Fruit fly (Drosophila melanogaster) whole organism, embryonic: Measurements from ENCODE around the gene eEF1alpha2.
A peak's percentile ranks its signal among the peaks of the same experiment; 100 is the strongest.

Source experiments
- ATbp ChIP-seq: fragments of 200-800 bp; sonication (Bioruptor generic); optimal IDR thresholded peaks from 2 replicates; lab custom pipeline; 2017; ENCODE audit warnings: missing biosample characterization, mild to moderate bottlenecking, missing genetic modification characterization, missing genetic modification reagents
- Adf1 ChIP-seq: fragments of 200-800 bp; sonication (Bioruptor generic); IDR thresholded peaks from 2 replicates; pipeline ENCODE4 v1.3.6; 2022; ENCODE audit warnings: missing biosample characterization, missing genetic modification characterization
- BtbVII ChIP-seq: fragments of 200-800 bp; sonication (Bioruptor generic); optimal IDR thresholded peaks from 3 replicates; lab custom pipeline; 2017; ENCODE audit warnings: missing biosample characterization, mild to moderate bottlenecking, missing genetic modification characterization
- CG1024 ChIP-seq: fragments of 200-800 bp; sonication (Bioruptor generic); IDR thresholded peaks from 2 replicates; pipeline ENCODE4 v1.3.6; 2022; ENCODE audit warnings: missing biosample characterization, missing genetic modification characterization
- CG10431 ChIP-seq: fragments of 200-800 bp; sonication (Bioruptor generic); optimal IDR thresholded peaks from 3 replicates; lab custom pipeline; 2018; ENCODE audit warnings: missing biosample characterization, mild to moderate bottlenecking, missing genetic modification characterization
- CG10565 ChIP-seq: fragments of 200-800 bp; sonication (Bioruptor generic); optimal IDR thresholded peaks from 3 replicates; lab custom pipeline; 2016; ENCODE audit warnings: missing biosample characterization, mild to moderate bottlenecking, missing genetic modification characterization
- CG10979 ChIP-seq: fragments of 200-800 bp; sonication (Bioruptor generic); optimal IDR thresholded peaks from 2 replicates; lab custom pipeline; 2018; ENCODE audit warnings: missing biosample characterization, mild to moderate bottlenecking, missing genetic modification characterization, moderate library complexity
- CG11093 ChIP-seq: fragments of 200-800 bp; sonication (Bioruptor generic); IDR thresholded peaks from 3 replicates; pipeline ENCODE4 v1.3.6; 2022; ENCODE audit warnings: missing biosample characterization, missing genetic modification characterization
- CG11247 ChIP-seq: fragments of 200-800 bp; sonication (Bioruptor generic); IDR thresholded peaks from 2 replicates; pipeline ENCODE4 v1.3.6; 2022; ENCODE audit warnings: missing biosample characterization, missing genetic modification characterization
- CG11398 ChIP-seq: fragments of 200-800 bp; sonication (Bioruptor generic); optimal IDR thresholded peaks from 2 replicates; lab custom pipeline; 2016; ENCODE audit warnings: missing biosample characterization, missing genetic modification characterization
- CG12219 ChIP-seq: fragments of 200-800 bp; sonication (Bioruptor generic); optimal IDR thresholded peaks from 3 replicates; lab custom pipeline; 2018; ENCODE audit warnings: missing biosample characterization, mild to moderate bottlenecking, missing genetic modification characterization
- CG12391 ChIP-seq: fragments of 200-800 bp; sonication (Bioruptor generic); optimal IDR thresholded peaks from 3 replicates; lab custom pipeline; 2018; ENCODE audit warnings: missing biosample characterization, mild to moderate bottlenecking, missing genetic modification characterization, moderate library complexity
- CG14014 ChIP-seq: fragments of 200-800 bp; sonication (Bioruptor generic); IDR thresholded peaks from 2 replicates; pipeline ENCODE4 v1.3.6; 2022; ENCODE audit warnings: missing biosample characterization, missing genetic modification characterization
- CG14050 ChIP-seq: fragments of 200-800 bp; sonication (Bioruptor generic); IDR thresholded peaks from 3 replicates; pipeline ENCODE4 v1.3.6; 2022; ENCODE audit warnings: missing biosample characterization, missing genetic modification characterization
- CG15073 ChIP-seq: fragments of 200-800 bp; sonication (Bioruptor generic); optimal IDR thresholded peaks from 2 replicates; lab custom pipeline; 2016; ENCODE audit warnings: missing biosample characterization, missing genetic modification characterization
- CG1647 ChIP-seq: fragments of 200-800 bp; sonication (Bioruptor generic); optimal IDR thresholded peaks from 3 replicates; lab custom pipeline; 2016; ENCODE audit warnings: missing biosample characterization, missing genetic modification characterization
- CG1792 ChIP-seq: fragments of 200-800 bp; sonication (Bioruptor generic); optimal IDR thresholded peaks from 2 replicates; lab custom pipeline; 2016; ENCODE audit warnings: missing biosample characterization, missing genetic modification characterization
- CG30020 ChIP-seq: fragments of 200-800 bp; optimal IDR thresholded peaks from 2 replicates; lab custom pipeline; 2019; ENCODE audit warnings: missing biosample characterization, mild to moderate bottlenecking, missing genetic modification characterization, moderate library complexity
- CG32767 ChIP-seq: fragments of 200-800 bp; sonication (Bioruptor generic); IDR thresholded peaks from 2 replicates; pipeline ENCODE4 v1.3.6; 2022; ENCODE audit warnings: missing biosample characterization, missing genetic modification characterization
- CG3726 ChIP-seq: fragments of 200-800 bp; sonication (Bioruptor generic); IDR thresholded peaks from 3 replicates; pipeline ENCODE4, ENCODE4 v1.3.6; 2022; ENCODE audit warnings: missing biosample characterization, missing genetic modification characterization
- CG5180 ChIP-seq: fragments of 200-800 bp; sonication (Bioruptor generic); optimal IDR thresholded peaks from 3 replicates; lab custom pipeline; 2017; ENCODE audit warnings: missing biosample characterization, missing genetic modification characterization, mild to moderate bottlenecking, moderate library complexity, missing genetic modification reagents
- CG6791 ChIP-seq: fragments of 200-800 bp; sonication (Bioruptor generic); IDR thresholded peaks from 3 replicates; pipeline ENCODE4 v1.3.6; 2022; ENCODE audit warnings: missing biosample characterization, missing genetic modification characterization; ENCODE audit not compliant: partially characterized antibody
- CG7271 ChIP-seq: fragments of 200-800 bp; sonication (Bioruptor generic); optimal IDR thresholded peaks from 2 replicates; lab custom pipeline; 2018; ENCODE audit warnings: missing biosample characterization, mild to moderate bottlenecking, missing genetic modification characterization, moderate library complexity
- CG7357 ChIP-seq: fragments of 200-800 bp; sonication (Bioruptor generic); IDR thresholded peaks from 3 replicates; pipeline ENCODE4 v1.3.6; 2022; ENCODE audit warnings: missing biosample characterization, missing genetic modification characterization
- CG8089 ChIP-seq: fragments of 200-800 bp; sonication (Bioruptor generic); optimal IDR thresholded peaks from 3 replicates; lab custom pipeline; 2016; ENCODE audit warnings: missing biosample characterization, missing genetic modification characterization
- CG8388 ChIP-seq: fragments of 200-800 bp; sonication (Bioruptor generic); optimal IDR thresholded peaks from 2 replicates; lab custom pipeline; 2019; ENCODE audit warnings: missing biosample characterization, mild to moderate bottlenecking, missing genetic modification characterization, moderate library complexity
- CG9932 ChIP-seq: fragments of 200-800 bp; sonication (Bioruptor generic); IDR thresholded peaks from 2 replicates; pipeline ENCODE4 v1.3.6; 2022; ENCODE audit warnings: missing biosample characterization, missing genetic modification characterization
- Fer3 ChIP-seq: fragments of 200-800 bp; sonication (Bioruptor generic); optimal IDR thresholded peaks from 2 replicates; lab custom pipeline; 2018; ENCODE audit warnings: missing biosample characterization, mild to moderate bottlenecking, missing genetic modification characterization, moderate library complexity
- Gug ChIP-seq: fragments of 200-800 bp; sonication (Bioruptor generic); IDR thresholded peaks from 4 replicates; pipeline ENCODE4 v1.3.6; 2022; ENCODE audit warnings: missing biosample characterization, missing genetic modification characterization
- Jarid2 ChIP-seq: fragments of 200-800 bp; sonication (Bioruptor generic); optimal IDR thresholded peaks from 3 replicates; lab custom pipeline; 2017; ENCODE audit warnings: mild to moderate bottlenecking, missing biosample characterization, missing genetic modification reagents, missing genetic modification characterization
- Neu2 ChIP-seq: fragments of 200-800 bp; sonication (Bioruptor generic); optimal IDR thresholded peaks from 3 replicates; lab custom pipeline; 2016; ENCODE audit warnings: missing biosample characterization, missing genetic modification characterization, borderline replicate concordance
- Pdp1 ChIP-seq, 2 experiments: fragments of 200-800 bp; sonication (Bioruptor generic); optimal IDR thresholded peaks; 3 replicates each; lab custom pipeline; 2016; ENCODE audit warnings: missing biosample characterization in 2 of 2, missing genetic modification characterization in 2 of 2, mild to moderate bottlenecking in 1 of 2, moderate library complexity in 1 of 2
- Side ChIP-seq: fragments of 200-800 bp; sonication (Bioruptor generic); optimal IDR thresholded peaks from 2 replicates; lab custom pipeline; 2016; ENCODE audit warnings: missing biosample characterization, missing genetic modification characterization
- Six4 ChIP-seq: fragments of 200-800 bp; sonication (Bioruptor generic); optimal IDR thresholded peaks from 2 replicates; lab custom pipeline; 2016; ENCODE audit warnings: missing biosample characterization, missing genetic modification characterization
- amos ChIP-seq: fragments of 200-800 bp; sonication (Bioruptor generic); IDR thresholded peaks from 2 replicates; pipeline ENCODE4 v1.3.6; 2022; ENCODE audit warnings: missing biosample characterization, missing genetic modification characterization; ENCODE audit not compliant: partially characterized antibody
- ap ChIP-seq: fragments of 200-800 bp; sonication (Bioruptor generic); IDR thresholded peaks from 2 replicates; pipeline ENCODE4 v1.3.6; 2022; ENCODE audit warnings: missing biosample characterization, missing genetic modification characterization
- cato ChIP-seq: fragments of 200-800 bp; sonication (Bioruptor generic); optimal IDR thresholded peaks from 2 replicates; lab custom pipeline; 2016; ENCODE audit warnings: missing biosample characterization, missing genetic modification characterization, borderline replicate concordance
- chm ChIP-seq: fragments of 200-800 bp; sonication (Bioruptor generic); IDR thresholded peaks from 2 replicates; pipeline ENCODE4 v1.3.6; 2022; ENCODE audit warnings: missing biosample characterization, missing genetic modification characterization
- fd64A ChIP-seq: fragments of 200-800 bp; sonication (Bioruptor generic); optimal IDR thresholded peaks from 3 replicates; lab custom pipeline; 2018; ENCODE audit warnings: missing biosample characterization, mild to moderate bottlenecking, missing genetic modification characterization
- ftz-f1 ChIP-seq: fragments of 200-800 bp; sonication (Bioruptor generic); optimal IDR thresholded peaks from 2 replicates; lab custom pipeline; 2016; ENCODE audit warnings: missing biosample characterization, missing genetic modification characterization
- gsb-n ChIP-seq: fragments of 200-800 bp; sonication (Bioruptor generic); optimal IDR thresholded peaks from 3 replicates; lab custom pipeline; 2018; ENCODE audit warnings: missing biosample characterization, mild to moderate bottlenecking, missing genetic modification characterization
- kni ChIP-seq: fragments of 200-800 bp; sonication (Bioruptor generic); optimal IDR thresholded peaks from 3 replicates; lab custom pipeline; 2017; ENCODE audit warnings: mild to moderate bottlenecking, missing biosample characterization, missing genetic modification reagents, missing genetic modification characterization
- knrl ChIP-seq: fragments of 200-800 bp; sonication (Bioruptor generic); IDR thresholded peaks from 3 replicates; pipeline ENCODE4 v1.3.6; 2022; ENCODE audit warnings: missing biosample characterization, missing genetic modification characterization; ENCODE audit not compliant: partially characterized antibody
- nerfin-2 ChIP-seq: fragments of 200-800 bp; sonication (Bioruptor generic); IDR thresholded peaks from 2 replicates; pipeline ENCODE4 v1.3.6; 2022; ENCODE audit warnings: missing biosample characterization, missing genetic modification characterization; ENCODE audit not compliant: partially characterized antibody
- pzg ChIP-seq: fragments of 200-800 bp; sonication (Bioruptor generic); optimal IDR thresholded peaks from 3 replicates; lab custom pipeline; 2018; ENCODE audit warnings: missing biosample characterization, mild to moderate bottlenecking, missing genetic modification characterization, moderate library complexity
- sima ChIP-seq: fragments of 200-800 bp; sonication (Bioruptor generic); optimal IDR thresholded peaks from 2 replicates; lab custom pipeline; 2016; ENCODE audit warnings: missing biosample characterization, missing genetic modification characterization
- stwl ChIP-seq: fragments of 200-800 bp; sonication (Bioruptor generic); optimal IDR thresholded peaks from 3 replicates; lab custom pipeline; 2018; ENCODE audit warnings: missing biosample characterization, mild to moderate bottlenecking, missing genetic modification characterization, moderate library complexity
- tio ChIP-seq: fragments of 200-800 bp; sonication (Bioruptor generic); optimal IDR thresholded peaks from 2 replicates; lab custom pipeline; 2017; ENCODE audit warnings: missing biosample characterization, missing genetic modification characterization, inconsistent platforms
- wdn ChIP-seq: fragments of 200-800 bp; sonication (Bioruptor generic); IDR thresholded peaks from 2 replicates; pipeline ENCODE4 v1.3.6; 2022; ENCODE audit warnings: missing biosample characterization, missing genetic modification characterization

eEF1alpha2 gene

DNA sequence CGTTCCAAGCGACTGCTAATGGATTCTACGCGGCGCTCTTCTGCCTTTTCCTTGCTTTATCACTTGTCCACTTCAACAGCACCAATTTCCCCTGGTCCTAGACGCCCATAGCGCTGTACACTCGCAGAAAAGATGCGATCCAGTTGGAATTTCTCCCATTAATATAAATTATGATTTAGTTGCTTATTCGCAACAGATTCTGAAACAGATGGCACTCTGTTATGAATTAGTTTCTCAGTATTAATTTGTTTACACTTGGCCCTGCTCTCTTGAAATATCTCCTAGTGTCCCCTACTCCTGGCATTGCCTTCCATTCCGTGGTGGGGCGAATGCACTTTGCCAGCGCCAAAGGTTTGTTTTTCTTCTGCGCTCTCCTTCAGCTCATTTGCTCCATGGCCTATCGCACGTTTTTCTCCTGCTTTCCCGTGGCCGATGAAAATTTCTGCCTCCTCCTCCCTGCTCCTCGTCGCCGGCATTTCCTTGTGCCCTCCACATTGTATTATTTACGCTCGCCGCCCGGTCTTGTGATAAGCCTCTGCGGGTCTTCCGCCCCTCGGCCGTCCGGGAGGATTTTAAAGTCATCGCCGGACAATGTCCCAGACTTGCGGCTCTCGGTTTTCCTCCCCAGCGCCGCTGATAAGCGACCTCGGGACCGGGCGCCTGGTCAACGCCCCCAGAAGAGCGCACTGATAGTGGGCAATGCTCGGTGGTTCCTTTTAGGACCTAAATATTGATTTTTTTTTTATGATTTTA is 31.9 kb upstream of the eEF1alpha2 start (continued):
- TF ChIP-seq CG10979 (tag; lab: Kevin White, UChicago) (peak; percentile 74), Six4 (GFP tag; lab: Kevin White, UChicago) (no peak), cato (no peak), Gug (GFP tag; lab: Robert Waterston, UW) (no peak), CG3726 (no peak), Fer3 (tag; lab: Kevin White, UChicago) (no peak), CG9932 (GFP tag; lab: Robert Waterston, UW) (no peak), Side (no peak), pzg (no peak), chm (GFP tag; lab: Robert Waterston, UW) (no peak), CG7271 (no peak), BtbVII (no peak), CG14050 (GFP tag; lab: Robert Waterston, UW) (no peak), Pdp1 (GFP tag; optimal IDR thresholded peaks at IDR 0.05; lab: Kevin White, UChicago) (no peak), CG7357 (GFP tag; lab: Robert Waterston, UW) (peak; percentile 47; the same call in 2 of the 3 replicates), nerfin-2 (GFP tag; lab: Robert Waterston, UW) (no peak), CG32767 (GFP tag; lab: Robert Waterston, UW) (no peak), CG11093 (GFP tag; lab: Robert Waterston, UW) (0 out of 3 replicates have a peak, but pooled peaks have one; percentile 38), CG10565 (no peak), CG10431 (GFP tag; lab: Kevin White, UChicago) (no peak), CG15073 (GFP tag; lab: Kevin White, UChicago) (no peak), sima (no peak), ATbp (GFP tag; lab: Kevin White, UChicago) (no peak), CG8388 (no peak), wdn (no peak), Neu2 (GFP tag; lab: Kevin White, UChicago) (no peak), CG11247 (no peak), ap (GFP tag; lab: Robert Waterston, UW) (no peak), CG12219 (GFP tag; lab: Kevin White, UChicago) (no peak), CG6791 (no peak), tio (GFP tag; lab: Kevin White, UChicago) (no peak), Adf1 (no peak), CG30020 (no peak), CG11398 (GFP tag; lab: Kevin White, UChicago) (no peak), ftz-f1 (GFP tag; lab: Kevin White, UChicago) (no peak), knrl (GFP tag; lab: Robert Waterston, UW) (no peak), fd64A (no peak), amos (GFP tag; lab: Robert Waterston, UW) (no peak), gsb-n (tag; lab: Kevin White, UChicago) (no peak), CG8089 (no peak), stwl (tag; lab: Kevin White, UChicago) (peak; percentile 9), CG5180 (GFP tag; lab: Kevin White, UChicago) (no peak), CG14014 (GFP tag; lab: Robert Waterston, UW) (no peak), CG1647 (GFP tag; lab: Kevin White, UChicago) (no peak), Jarid2 (no peak), CG12391 (tag; lab: Kevin White, UChicago) (peak; percentile 8), CG1792 (no peak), kni (GFP tag; lab: Kevin White, UChicago) (no peak), CG1024 (no peak)
